Fruit fly (Drosophila melanogaster): ENCODE measurements around the gene MED6.

The MED6 gene

DNA sequence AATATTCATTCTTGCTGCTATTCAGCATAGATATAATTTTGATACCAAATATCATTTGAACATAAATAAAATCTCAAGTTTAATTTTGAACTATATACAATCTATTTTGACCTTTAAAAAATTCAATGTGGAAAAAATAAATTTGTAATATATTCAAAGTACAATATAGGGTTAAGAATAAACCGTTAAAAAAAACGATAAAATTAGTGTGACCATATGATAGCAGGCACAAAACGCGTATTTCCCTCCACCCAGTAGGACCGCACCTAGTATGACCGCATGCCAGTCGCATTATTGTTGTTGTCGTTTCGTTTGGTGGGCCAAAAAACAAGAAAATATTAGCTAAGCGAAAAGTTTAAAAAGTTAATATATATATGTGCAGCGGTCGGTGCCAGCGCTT is 24.2 kb upstream of the MED6 start, which contains the start of gene CG8516 (continued):
- TF ChIP-seq insv (GFP tag; optimal IDR thresholded peaks at IDR 0.05), result no peak
- TF ChIP-seq MBD-R2 (GFP tag; IDR thresholded peaks at IDR 0.05), result peak; percentile 81
- peak; percentile 30 for TF ChIP-seq Sry-δ (GFP tag; optimal IDR thresholded peaks at IDR 0.05)
- no peak for TF ChIP-seq NC2α (GFP tag; optimal IDR thresholded peaks at IDR 0.05)
- TF ChIP-seq CG3847 (GFP tag; IDR thresholded peaks at IDR 0.05), result peak; percentile 37; the same call in 1 of the 2 replicates
- TF ChIP-seq Nf-YB (GFP tag; optimal IDR thresholded peaks at IDR 0.05), result no peak
- no peak for TF ChIP-seq gem (tag; optimal IDR thresholded peaks at IDR 0.05)
- peak; percentile 36 for TF ChIP-seq nmo (GFP tag; optimal IDR thresholded peaks at IDR 0.05)
- TF ChIP-seq CG18011 (GFP tag; optimal IDR thresholded peaks at IDR 0.05), result no peak
- TF ChIP-seq CG13123 (GFP tag; optimal IDR thresholded peaks at IDR 0.05), result no peak
- TF ChIP-seq CG4328 (GFP tag; optimal IDR thresholded peaks at IDR 0.05), result no peak
- peak; percentile 80 for TF ChIP-seq Sry-β (GFP tag; optimal IDR thresholded peaks at IDR 0.05)
- TF ChIP-seq CG4854 (GFP tag; optimal IDR thresholded peaks at IDR 0.05), result no peak
- TF ChIP-seq CG8924 (tag; optimal IDR thresholded peaks at IDR 0.05), result peak; percentile 23
- TF ChIP-seq CG12659 (GFP tag; optimal IDR thresholded peaks at IDR 0.05), result peak; percentile 57
- TF ChIP-seq Fer1 (GFP tag; optimal IDR thresholded peaks at IDR 0.05), result no peak
- TF ChIP-seq CG10462 (GFP tag; optimal IDR thresholded peaks at IDR 0.05), result peak; percentile 17
- peak; percentile 44 for TF ChIP-seq CG15514 (GFP tag; optimal IDR thresholded peaks at IDR 0.05)
- no peak for TF ChIP-seq onecut (GFP tag; IDR thresholded peaks at IDR 0.05)
- peak; percentile 31 for TF ChIP-seq CG2116 (GFP tag; optimal IDR thresholded peaks at IDR 0.05)
- TF ChIP-seq sug (tag; optimal IDR thresholded peaks at IDR 0.05), result peak; percentile 32
- TF ChIP-seq CG11504 (tag; optimal IDR thresholded peaks at IDR 0.05), result no peak
- peak; percentile 49 for TF ChIP-seq E2f2 (GFP tag; IDR thresholded peaks at IDR 0.05)
- peak; percentile 2 for TF ChIP-seq MTF-1 (GFP tag; optimal IDR thresholded peaks at IDR 0.05; ENCODE audit: borderline replicate concordance)
- TF ChIP-seq hkb (optimal IDR thresholded peaks at IDR 0.05), result no peak
- TF ChIP-seq hkb (GFP tag; IDR thresholded peaks at IDR 0.05), result peak; percentile 24; the same call in 1 of the 2 replicates
- no peak for TF ChIP-seq Ssrp (tag; optimal IDR thresholded peaks at IDR 0.05)
- peak; percentile 41 for TF ChIP-seq BEAF-32 (GFP tag; optimal IDR thresholded peaks at IDR 0.05)
- TF ChIP-seq CG7372 (GFP tag; IDR thresholded peaks at IDR 0.05), result no peak
- TF ChIP-seq gsb (GFP tag; IDR thresholded peaks at IDR 0.05), result no peak
- peak in 1 of 2 experiments; percentile 53 for TF ChIP-seq Pdp1 (GFP tag; optimal IDR thresholded peaks at IDR 0.05)
- TF ChIP-seq trem (tag; optimal IDR thresholded peaks at IDR 0.05), result peak; percentile 60
- no peak for TF ChIP-seq CG31441 (GFP tag; IDR thresholded peaks at IDR 0.05)
- TF ChIP-seq CG14710 (tag; optimal IDR thresholded peaks at IDR 0.05), result peak; percentile 48
- no peak; the same call in 1 of the 2 replicates for TF ChIP-seq bbx (GFP tag; IDR thresholded peaks at IDR 0.05; ENCODE audit: partially characterized antibody)
- no peak for TF ChIP-seq Awh (GFP tag; IDR thresholded peaks at IDR 0.05)
- TF ChIP-seq zen (tag; optimal IDR thresholded peaks at IDR 0.05), result peak; percentile 14
- peak; percentile 68 for TF ChIP-seq sens (GFP tag)
- peak; percentile 32; the same call in 1 of the 2 replicates for TF ChIP-seq vvl (GFP tag; IDR thresholded peaks at IDR 0.05)
- TF ChIP-seq CG10274 (GFP tag; optimal IDR thresholded peaks at IDR 0.05), result no peak
- no peak for TF ChIP-seq maf-S (GFP tag; optimal IDR thresholded peaks at IDR 0.05)
- TF ChIP-seq Ets97D (GFP tag; optimal IDR thresholded peaks at IDR 0.05), result peak; percentile 43
- no peak for TF ChIP-seq Lim3 (GFP tag; IDR thresholded peaks at IDR 0.05)
- TF ChIP-seq ato (GFP tag; IDR thresholded peaks at IDR 0.05; ENCODE audit: partially characterized antibody), result no peak
- no peak for TF ChIP-seq CG1603 (tag; optimal IDR thresholded peaks at IDR 0.05)
- peak; percentile 19 for TF ChIP-seq lilli (GFP tag; optimal IDR thresholded peaks at IDR 0.05)
- TF ChIP-seq Myb (GFP tag; optimal IDR thresholded peaks at IDR 0.05), result peak; percentile 95
- TF ChIP-seq gcm (GFP tag; optimal IDR thresholded peaks at IDR 0.05), result no peak
- TF ChIP-seq ems (GFP tag; optimal IDR thresholded peaks at IDR 0.05), result no peak
- peak; percentile 33 for TF ChIP-seq Lhr (GFP tag; optimal IDR thresholded peaks at IDR 0.05)
- TF ChIP-seq CG3995 (GFP tag; optimal IDR thresholded peaks at IDR 0.05), result peak; percentile 68
